Worm (Caenorhabditis elegans) whole organism, L4/young adult: Measurements from ENCODE around the gene ogt-1.

ENCODE experiments used
- W03F9.2 ChIP-seq: fragments of 150-350 bp; optimal IDR thresholded peaks from 2 replicates; lab custom pipeline; 2014; ENCODE audit warnings: missing biosample characterization, missing genetic modification characterization
- dao-5 ChIP-seq: sonication (generic microtip); optimal IDR thresholded peaks from 2 replicates; lab custom pipeline; 2016; ENCODE audit warnings: missing genotype, missing genetic modification characterization, moderate library complexity, missing compliant biosample characterization
- him-1 ChIP-seq: sonication (generic microtip); optimal IDR thresholded peaks from 2 replicates; lab custom pipeline; 2016; ENCODE audit warnings: missing genotype, missing genetic modification reagents, missing genetic modification characterization, missing compliant biosample characterization

DNA sequence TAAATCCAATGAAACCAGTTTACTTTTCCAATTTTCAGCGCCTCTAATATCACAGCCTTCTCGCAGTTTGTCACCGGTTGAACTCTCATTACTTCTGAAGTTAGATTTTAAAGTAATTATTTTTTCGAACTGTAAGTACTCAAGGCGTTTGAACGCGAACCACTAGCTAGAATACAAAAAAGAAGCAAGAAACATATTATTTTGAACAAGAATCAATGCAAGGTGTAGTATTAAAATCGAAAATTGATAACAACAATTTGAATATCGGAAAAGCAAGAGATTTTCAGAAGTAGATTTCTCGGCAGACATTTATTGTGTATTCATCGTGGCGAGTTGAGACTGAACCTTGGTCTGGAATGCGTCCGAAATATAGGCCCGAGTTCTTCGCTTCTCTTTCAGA lies 44.4 kb upstream of the ogt-1 start, which contains the start of gene exos-9:
- TF ChIP-seq dao-5 (tag; lab: Kevin White, UChicago) (no peak), W03F9.2 (tag; lab: Kevin White, UChicago) (no peak), him-1 (tag; lab: Kevin White, UChicago) (no peak)
